Fruit fly (Drosophila melanogaster) whole organism, embryonic: ENCODE results near the gene CG15394.

Experiments used
- CG10147 ChIP-seq: fragments of 200-800 bp; sonication (Bioruptor generic); optimal IDR thresholded peaks from 2 replicates; lab custom pipeline; 2019; ENCODE audit warnings: missing biosample characterization, mild to moderate bottlenecking, missing genetic modification characterization, moderate library complexity
- CG10267 ChIP-seq: fragments of 200-800 bp; sonication (Bioruptor generic); optimal IDR thresholded peaks from 2 replicates; lab custom pipeline; 2018; ENCODE audit warnings: missing biosample characterization, mild to moderate bottlenecking, missing genetic modification characterization, moderate library complexity
- CG10979 ChIP-seq: fragments of 200-800 bp; sonication (Bioruptor generic); optimal IDR thresholded peaks from 2 replicates; lab custom pipeline; 2018; ENCODE audit warnings: missing biosample characterization, mild to moderate bottlenecking, missing genetic modification characterization, moderate library complexity
- CG11723 ChIP-seq: fragments of 200-800 bp; sonication (Bioruptor generic); optimal IDR thresholded peaks from 2 replicates; lab custom pipeline; 2017; ENCODE audit warnings: missing biosample characterization, mild to moderate bottlenecking, missing genetic modification characterization
- CG12219 ChIP-seq: fragments of 200-800 bp; sonication (Bioruptor generic); optimal IDR thresholded peaks from 3 replicates; lab custom pipeline; 2018; ENCODE audit warnings: missing biosample characterization, mild to moderate bottlenecking, missing genetic modification characterization
- CG13123 ChIP-seq: fragments of 200-800 bp; sonication (Bioruptor generic); optimal IDR thresholded peaks from 2 replicates; lab custom pipeline; 2016; ENCODE audit warnings: missing biosample characterization, missing genetic modification characterization
- CG15073 ChIP-seq: fragments of 200-800 bp; sonication (Bioruptor generic); optimal IDR thresholded peaks from 2 replicates; lab custom pipeline; 2016; ENCODE audit warnings: missing biosample characterization, missing genetic modification characterization
- CG15269 ChIP-seq: fragments of 200-800 bp; sonication (Bioruptor generic); optimal IDR thresholded peaks from 2 replicates; lab custom pipeline; 2018; ENCODE audit warnings: missing biosample characterization, mild to moderate bottlenecking, missing genetic modification characterization, moderate library complexity
- CG16815 ChIP-seq: fragments of 200-800 bp; sonication (Bioruptor generic); optimal IDR thresholded peaks from 3 replicates; lab custom pipeline; 2017; ENCODE audit warnings: missing biosample characterization, mild to moderate bottlenecking, missing genetic modification characterization
- CG17186 ChIP-seq: fragments of 200-800 bp; sonication (Bioruptor generic); optimal IDR thresholded peaks from 3 replicates; lab custom pipeline; 2017; ENCODE audit warnings: missing biosample characterization, missing genetic modification reagents, missing genetic modification characterization
- CG18011 ChIP-seq: fragments of 200-800 bp; sonication (Bioruptor generic); optimal IDR thresholded peaks from 2 replicates; lab custom pipeline; 2017; ENCODE audit warnings: missing biosample characterization, missing genetic modification characterization, mild to moderate bottlenecking, moderate library complexity, missing genotype
- CG2129 ChIP-seq: fragments of 200-800 bp; sonication (Bioruptor generic); IDR thresholded peaks from 2 replicates; pipeline ENCODE4 v1.3.6; 2022; ENCODE audit warnings: missing biosample characterization, missing genetic modification characterization; ENCODE audit not compliant: partially characterized antibody
- CG32767 ChIP-seq: fragments of 200-800 bp; sonication (Bioruptor generic); IDR thresholded peaks from 2 replicates; pipeline ENCODE4 v1.3.6; 2022; ENCODE audit warnings: missing biosample characterization, missing genetic modification characterization
- CG42726 ChIP-seq: fragments of 200-800 bp; sonication (Bioruptor generic); IDR thresholded peaks from 2 replicates; pipeline ENCODE4 v1.3.6; 2022; ENCODE audit warnings: missing biosample characterization, missing genetic modification characterization; ENCODE audit not compliant: partially characterized antibody
- CG6175 ChIP-seq: fragments of 200-800 bp; sonication (Bioruptor generic); IDR thresholded peaks from 3 replicates; pipeline ENCODE4 v1.3.6; 2022; ENCODE audit warnings: missing biosample characterization, missing genetic modification characterization
- CG6765 ChIP-seq: fragments of 200-800 bp; sonication (Bioruptor generic); optimal IDR thresholded peaks from 3 replicates; lab custom pipeline; 2017; ENCODE audit warnings: missing biosample characterization, mild to moderate bottlenecking, missing genetic modification characterization
- CG8290 ChIP-seq, 3 experiments: fragments of 200-800 bp; sonication (Bioruptor generic); optimal IDR thresholded peaks; 2 replicates each; lab custom pipeline; 2016 to 2019; ENCODE audit warnings: missing biosample characterization in 3 of 3, missing genetic modification characterization in 3 of 3, mild to moderate bottlenecking in 2 of 3, moderate library complexity in 1 of 3
- CG9797 ChIP-seq: fragments of 200-800 bp; sonication (Bioruptor generic); optimal IDR thresholded peaks from 3 replicates; lab custom pipeline; 2018; ENCODE audit warnings: missing biosample characterization, mild to moderate bottlenecking, missing genetic modification characterization
- Elba2 ChIP-seq: fragments of 200-800 bp; sonication (Bioruptor generic); optimal IDR thresholded peaks from 3 replicates; lab custom pipeline; 2016; ENCODE audit warnings: missing biosample characterization, missing genetic modification characterization
- Gsc ChIP-seq: fragments of 200-800 bp; sonication (Bioruptor generic); IDR thresholded peaks from 2 replicates; pipeline ENCODE4 v1.3.6; 2022; ENCODE audit warnings: missing biosample characterization, missing genetic modification characterization
- Gug ChIP-seq: fragments of 200-800 bp; sonication (Bioruptor generic); IDR thresholded peaks from 4 replicates; pipeline ENCODE4 v1.3.6; 2022; ENCODE audit warnings: missing biosample characterization, missing genetic modification characterization
- Hr51 ChIP-seq, 2 experiments: fragments of 200-800 bp; sonication (Bioruptor generic); optimal IDR thresholded peaks; 2 replicates in 1 of 2; 3 replicates in 1 of 2; lab custom pipeline; 2016 to 2018; ENCODE audit warnings: missing biosample characterization in 2 of 2, missing genetic modification characterization in 2 of 2, mild to moderate bottlenecking in 1 of 2, moderate library complexity in 1 of 2
- NFAT ChIP-seq: fragments of 200-800 bp; sonication (Bioruptor generic); IDR thresholded peaks from 2 replicates; pipeline ENCODE4 v1.3.6; 2022; ENCODE audit warnings: missing biosample characterization, missing genetic modification characterization
- Opbp ChIP-seq: fragments of 200-800 bp; sonication (Bioruptor generic); IDR thresholded peaks from 3 replicates; pipeline ENCODE4 v1.3.6; 2022; ENCODE audit warnings: missing biosample characterization, missing genetic modification characterization; ENCODE audit not compliant: partially characterized antibody
- Sox100B ChIP-seq: fragments of 200-800 bp; sonication (Bioruptor generic); optimal IDR thresholded peaks from 3 replicates; lab custom pipeline; 2018; ENCODE audit warnings: missing biosample characterization, mild to moderate bottlenecking, missing genetic modification characterization
- Ssrp ChIP-seq: fragments of 200-800 bp; sonication (Bioruptor generic); optimal IDR thresholded peaks from 2 replicates; lab custom pipeline; 2018; ENCODE audit warnings: missing biosample characterization, mild to moderate bottlenecking, missing genetic modification characterization, moderate library complexity
- Tbp ChIP-seq: fragments of >200 bp; optimal IDR thresholded peaks from 2 replicates; lab custom pipeline; 2018; ENCODE audit warnings: missing biosample characterization, missing genetic modification characterization
- az2 ChIP-seq: fragments of 200-800 bp; sonication (Bioruptor generic); optimal IDR thresholded peaks from 3 replicates; lab custom pipeline; 2016; ENCODE audit warnings: missing biosample characterization, missing genetic modification characterization
- cg ChIP-seq: fragments of 200-800 bp; sonication (Bioruptor generic); optimal IDR thresholded peaks from 3 replicates; lab custom pipeline; 2019; ENCODE audit warnings: missing biosample characterization, mild to moderate bottlenecking, missing genetic modification characterization, moderate library complexity
- chm ChIP-seq: fragments of 200-800 bp; sonication (Bioruptor generic); IDR thresholded peaks from 2 replicates; pipeline ENCODE4 v1.3.6; 2022; ENCODE audit warnings: missing biosample characterization, missing genetic modification characterization
- corto ChIP-seq: fragments of 200-800 bp; sonication (Bioruptor generic); optimal IDR thresholded peaks from 2 replicates; lab custom pipeline; 2016; ENCODE audit warnings: missing biosample characterization, mild to moderate bottlenecking, missing genetic modification characterization, moderate library complexity
- cwo ChIP-seq: fragments of 200-800 bp; sonication (Bioruptor generic); optimal IDR thresholded peaks from 3 replicates; lab custom pipeline; 2017; ENCODE audit warnings: missing biosample characterization, missing genetic modification characterization, mild to moderate bottlenecking, moderate library complexity, missing genetic modification reagents
- da ChIP-seq: fragments of 200-800 bp; sonication (Bioruptor generic); optimal IDR thresholded peaks from 2 replicates; lab custom pipeline; 2016; ENCODE audit warnings: missing biosample characterization, missing genetic modification characterization
- gfzf ChIP-seq: fragments of 200-800 bp; sonication (Bioruptor generic); optimal IDR thresholded peaks from 2 replicates; lab custom pipeline; 2016; ENCODE audit warnings: missing biosample characterization, mild to moderate bottlenecking, missing genetic modification characterization, moderate library complexity
- grau ChIP-seq: fragments of 200-800 bp; optimal IDR thresholded peaks from 3 replicates; lab custom pipeline; 2019; ENCODE audit warnings: missing biosample characterization, mild to moderate bottlenecking, missing genetic modification characterization, moderate library complexity
- insv ChIP-seq, 2 experiments: fragments of 200-800 bp; sonication (Bioruptor generic); optimal IDR thresholded peaks; 3 replicates each; lab custom pipeline; 2016 to 2018; ENCODE audit warnings: missing biosample characterization in 2 of 2, missing genetic modification characterization in 2 of 2
- jumu ChIP-seq: fragments of 200-800 bp; sonication (Bioruptor generic); optimal IDR thresholded peaks from 3 replicates; lab custom pipeline; 2016; ENCODE audit warnings: missing biosample characterization, missing genetic modification characterization
- odd ChIP-seq: fragments of 200-800 bp; sonication (Bioruptor generic); optimal IDR thresholded peaks from 2 replicates; lab custom pipeline; 2017; ENCODE audit warnings: missing biosample characterization, mild to moderate bottlenecking, missing genetic modification characterization
- pan ChIP-seq, 4 experiments: fragments of >200 bp in 3 of 4; fragments of 200-800 bp in 1 of 4; sonication (Bioruptor generic) in 1 of 4; optimal IDR thresholded peaks in 3 of 4; IDR thresholded peaks in 1 of 4; 2 replicates each; pipeline versions ENCODE4 v1.3.6 to Lab custom; 2017 to 2022; ENCODE audit warnings: missing biosample characterization in 2 of 4, missing genetic modification characterization in 2 of 4, mixed read lengths in 1 of 4
- pb ChIP-seq: fragments of 200-800 bp; sonication (Bioruptor generic); optimal IDR thresholded peaks from 3 replicates; lab custom pipeline; 2016; ENCODE audit warnings: missing biosample characterization, missing genetic modification characterization
- pfk ChIP-seq: fragments of 200-800 bp; sonication (Bioruptor generic); optimal IDR thresholded peaks from 2 replicates; lab custom pipeline; 2018; ENCODE audit warnings: missing biosample characterization, mild to moderate bottlenecking, missing genetic modification characterization, moderate library complexity
- pnt ChIP-seq: fragments of 200-800 bp; sonication (Bioruptor generic); optimal IDR thresholded peaks from 3 replicates; lab custom pipeline; 2016; ENCODE audit warnings: missing biosample characterization, missing genetic modification characterization
- rib ChIP-seq: fragments of 200-800 bp; sonication (Bioruptor generic); IDR thresholded peaks from 2 replicates; pipeline ENCODE4 v1.3.6; 2022; ENCODE audit warnings: missing biosample characterization, missing genetic modification characterization
- sd ChIP-seq: fragments of 200-800 bp; sonication (Bioruptor generic); optimal IDR thresholded peaks from 3 replicates; lab custom pipeline; 2018; ENCODE audit warnings: missing biosample characterization, mild to moderate bottlenecking, missing genetic modification characterization, moderate library complexity
- tna ChIP-seq: fragments of 200-800 bp; sonication (Bioruptor generic); IDR thresholded peaks from 2 replicates; pipeline ENCODE4 v1.3.6; 2022; ENCODE audit warnings: missing biosample characterization, missing genetic modification characterization; ENCODE audit not compliant: partially characterized antibody
- toy ChIP-seq: fragments of 200-800 bp; sonication (Bioruptor generic); IDR thresholded peaks from 2 replicates; pipeline ENCODE4 v1.3.6; 2022; ENCODE audit warnings: missing biosample characterization, missing genetic modification characterization
- unpg ChIP-seq: fragments of 200-800 bp; sonication (Bioruptor generic); optimal IDR thresholded peaks from 3 replicates; lab custom pipeline; 2018; ENCODE audit warnings: missing biosample characterization, mild to moderate bottlenecking, missing genetic modification characterization, moderate library complexity
- z ChIP-seq: fragments of 200-800 bp; sonication (Bioruptor generic); IDR thresholded peaks from 3 replicates; pipeline ENCODE4 v1.3.6; 2022; ENCODE audit warnings: missing biosample characterization, missing genetic modification characterization

Gene CG15394

dm6 chr2L:2636326-2637001, 44.8 kb downstream of the CG15394 start (continued):
- no peak for TF ChIP-seq rib (GFP tag; lab: Robert Waterston, UW)
- peak; percentile 31 for TF ChIP-seq Ssrp
- TF ChIP-seq CG9797 (GFP tag; lab: Kevin White, UChicago): no peak
- no peak for TF ChIP-seq corto (GFP tag; lab: Kevin White, UChicago)
- TF ChIP-seq CG2129: no peak
- no peak for TF ChIP-seq cg (GFP tag; lab: Kevin White, UChicago)
- TF ChIP-seq insv (GFP tag; optimal IDR thresholded peaks at IDR 0.05; lab: Kevin White, UChicago): no peak
- TF ChIP-seq CG13123 (GFP tag; lab: Kevin White, UChicago): no peak
- no peak for TF ChIP-seq cwo (GFP tag; lab: Kevin White, UChicago)
- TF ChIP-seq az2: no peak
- no peak for TF ChIP-seq pb
- no peak for TF ChIP-seq Elba2 (GFP tag; lab: Kevin White, UChicago)
- TF ChIP-seq odd: no peak
- no peak for TF ChIP-seq Gug (GFP tag; lab: Robert Waterston, UW)
- no peak for TF ChIP-seq CG8290 (GFP tag; optimal IDR thresholded peaks at IDR 0.05; lab: Kevin White, UChicago)
- TF ChIP-seq CG8290 (tag; optimal IDR thresholded peaks at IDR 0.05; lab: Kevin White, UChicago): no peak
- peak; percentile 16 for TF ChIP-seq unpg (GFP tag; lab: Kevin White, UChicago)
- TF ChIP-seq CG17186 (GFP tag; lab: Kevin White, UChicago): no peak
- TF ChIP-seq pan (optimal IDR thresholded peaks at IDR 0.05; lab: Kevin White, UChicago): no peak
- no peak for TF ChIP-seq pan (GFP tag; optimal IDR thresholded peaks at IDR 0.05 in 1 of 2, IDR thresholded peaks at IDR 0.05 in 1 of 2)
- no peak for TF ChIP-seq da
- no peak for TF ChIP-seq CG10979
- TF ChIP-seq CG6175 (GFP tag; lab: Robert Waterston, UW): no peak
- no peak for TF ChIP-seq CG12219
- TF ChIP-seq Gsc: no peak
- TF ChIP-seq grau: peak; percentile 41
- TF ChIP-seq sd (tag; lab: Kevin White, UChicago): peak; percentile 68
- TF ChIP-seq Hr51 (GFP tag; optimal IDR thresholded peaks at IDR 0.05; lab: Kevin White, UChicago): peak in 1 of 2 experiments; percentile 29
- no peak for TF ChIP-seq tna
- no peak for TF ChIP-seq Tbp
- no peak for TF ChIP-seq CG32767 (GFP tag; lab: Robert Waterston, UW)
- TF ChIP-seq pnt (GFP tag; lab: Kevin White, UChicago): no peak
- TF ChIP-seq jumu: no peak
- no peak for TF ChIP-seq z (GFP tag; lab: Robert Waterston, UW)
- TF ChIP-seq CG42726 (GFP tag; lab: Robert Waterston, UW): no peak
- TF ChIP-seq CG10267: no peak
- no peak for TF ChIP-seq gfzf (GFP tag; lab: Kevin White, UChicago)
- TF ChIP-seq CG10147 (GFP tag; lab: Kevin White, UChicago): no peak
- TF ChIP-seq CG11723: no peak
- no peak for TF ChIP-seq CG15073
- TF ChIP-seq CG6765 (GFP tag; lab: Kevin White, UChicago): no peak
- TF ChIP-seq CG18011: no peak
- TF ChIP-seq CG16815: no peak
- no peak for TF ChIP-seq chm
- no peak for TF ChIP-seq Opbp (GFP tag; lab: Robert Waterston, UW)
- no peak for TF ChIP-seq toy (GFP tag; lab: Robert Waterston, UW)
- peak; percentile 1 for TF ChIP-seq CG15269 (tag; lab: Kevin White, UChicago)
- no peak for TF ChIP-seq NFAT
- TF ChIP-seq pfk (GFP tag; lab: Kevin White, UChicago): no peak
- no peak for TF ChIP-seq Sox100B (GFP tag; lab: Kevin White, UChicago)
